Worm (Caenorhabditis elegans) whole organism, L2 larva: ENCODE measurements around the gene lin-7.

Experiments used
- F13H6.1 ChIP-seq: sonication (generic microtip); optimal IDR thresholded peaks from 2 replicates; lab custom pipeline; 2016; ENCODE audit warnings: missing genetic modification characterization, missing compliant biosample characterization
- ceh-16 ChIP-seq: fragments of 150-350 bp; optimal IDR thresholded peaks from 2 replicates; lab custom pipeline; 2014; ENCODE audit warnings: missing biosample characterization, missing genetic modification characterization
- ceh-82 ChIP-seq: fragments of 150-350 bp; optimal IDR thresholded peaks from 2 replicates; lab custom pipeline; 2014; ENCODE audit warnings: missing biosample characterization, missing genetic modification characterization
- lin-13 ChIP-seq: fragments of 150-350 bp; optimal IDR thresholded peaks from 2 replicates; lab custom pipeline; 2014; ENCODE audit warnings: missing biosample characterization, missing genetic modification reagents, missing genetic modification characterization
- nhr-237 ChIP-seq: fragments of 150-350 bp; optimal IDR thresholded peaks from 2 replicates; lab custom pipeline; 2014; ENCODE audit warnings: missing biosample characterization, missing genetic modification characterization

ce11 chrII:14380778-14381177 is 31.6 kb upstream of the lin-7 start:
- TF ChIP-seq lin-13 (GFP tag; lab: Kevin White, UChicago) (no peak), nhr-237 (tag; lab: Kevin White, UChicago) (no peak), ceh-16 (no peak), F13H6.1 (tag; lab: Kevin White, UChicago) (no peak), ceh-82 (tag; lab: Kevin White, UChicago) (no peak)
